Worm (Caenorhabditis elegans) whole organism, late embryonic: ENCODE measurements around the gene Y71H2AM.20.

Experiments used
- C38D4.7 ChIP-seq: fragments of 200-800 bp; sonication (Bioruptor generic); optimal IDR thresholded peaks from 2 replicates; lab custom pipeline; 2018; ENCODE audit warnings: mild to moderate bottlenecking, missing genetic modification characterization, moderate library complexity, missing compliant biosample characterization
- F13H6.1 ChIP-seq: sonication (generic microtip); optimal IDR thresholded peaks from 2 replicates; lab custom pipeline; 2016; ENCODE audit warnings: missing genetic modification characterization, missing compliant biosample characterization
- K02D7.2 ChIP-seq: sonication (generic microtip); optimal IDR thresholded peaks from 2 replicates; lab custom pipeline; 2017; ENCODE audit warnings: mild to moderate bottlenecking, missing genetic modification characterization, missing compliant biosample characterization
- K09A11.1 ChIP-seq: sonication (generic microtip); optimal IDR thresholded peaks from 2 replicates; lab custom pipeline; 2017; ENCODE audit warnings: antibody characterized with exemption, mild to moderate bottlenecking, missing genetic modification characterization, missing compliant biosample characterization; ENCODE audit not compliant: insufficient read depth
- T23F11.4 ChIP-seq: fragments of 200-800 bp; sonication (Bioruptor generic); optimal IDR thresholded peaks from 2 replicates; lab custom pipeline; 2018; ENCODE audit warnings: mild to moderate bottlenecking, missing genetic modification characterization, missing compliant biosample characterization
- Y22D7AL.16 ChIP-seq: sonication (generic microtip); optimal IDR thresholded peaks from 2 replicates; lab custom pipeline; 2016; ENCODE audit warnings: missing genetic modification characterization, missing compliant biosample characterization
- ahr-1 ChIP-seq: sonication (generic microtip); optimal IDR thresholded peaks from 2 replicates; lab custom pipeline; 2016; ENCODE audit warnings: missing genetic modification characterization, missing compliant biosample characterization
- ceh-18 ChIP-seq: sonication (generic microtip); optimal IDR thresholded peaks from 2 replicates; lab custom pipeline; 2016; ENCODE audit warnings: missing genetic modification characterization, missing compliant biosample characterization
- ceh-19 ChIP-seq: fragments of 200-800 bp; sonication (Bioruptor generic); optimal IDR thresholded peaks from 2 replicates; lab custom pipeline; 2018; ENCODE audit warnings: mild to moderate bottlenecking, missing genetic modification characterization, missing compliant biosample characterization
- ceh-30 ChIP-seq: fragments of 150-350 bp; optimal IDR thresholded peaks from 2 replicates; lab custom pipeline; 2014; ENCODE audit warnings: missing biosample characterization, missing genetic modification characterization
- ceh-31 ChIP-seq: sonication (generic microtip); optimal IDR thresholded peaks from 2 replicates; lab custom pipeline; 2016; ENCODE audit warnings: missing genetic modification characterization, missing compliant biosample characterization
- ceh-34 ChIP-seq: sonication (generic microtip); optimal IDR thresholded peaks from 2 replicates; lab custom pipeline; 2016; ENCODE audit warnings: mild to moderate bottlenecking, missing genetic modification characterization, missing compliant biosample characterization
- ceh-45 ChIP-seq: fragments of 200-800 bp; sonication (Bioruptor generic); IDR thresholded peaks from 2 replicates; pipeline ENCODE4 v1.3.6; 2022; ENCODE audit warnings: missing genetic modification reagents, missing genetic modification characterization, missing compliant biosample characterization
- ceh-48 ChIP-seq: sonication (generic microtip); optimal IDR thresholded peaks from 2 replicates; lab custom pipeline; 2016; ENCODE audit warnings: missing genetic modification characterization, inconsistent platforms, missing compliant biosample characterization
- ceh-6 ChIP-seq: fragments of 200-800 bp; sonication (Bioruptor generic); optimal IDR thresholded peaks from 2 replicates; lab custom pipeline; 2018; ENCODE audit warnings: mild to moderate bottlenecking, missing genetic modification characterization, missing compliant biosample characterization
- ceh-9 ChIP-seq: sonication (generic microtip); optimal IDR thresholded peaks from 2 replicates; lab custom pipeline; 2016; ENCODE audit warnings: mild to moderate bottlenecking, missing genetic modification characterization, inconsistent platforms, missing compliant biosample characterization
- che-1 ChIP-seq: sonication (generic microtip); optimal IDR thresholded peaks from 2 replicates; lab custom pipeline; 2016; ENCODE audit warnings: mild to moderate bottlenecking, missing genetic modification characterization, missing compliant biosample characterization
- dmd-4 ChIP-seq: sonication (generic microtip); optimal IDR thresholded peaks from 2 replicates; lab custom pipeline; 2016; ENCODE audit warnings: borderline replicate concordance, missing genetic modification characterization, missing compliant biosample characterization
- dve-1 ChIP-seq: sonication (generic microtip); optimal IDR thresholded peaks from 2 replicates; lab custom pipeline; 2017; ENCODE audit warnings: antibody characterized with exemption, mild to moderate bottlenecking, missing genetic modification characterization, missing compliant biosample characterization
- elt-2 ChIP-seq: sonication (generic microtip); optimal IDR thresholded peaks from 2 replicates; lab custom pipeline; 2016; ENCODE audit warnings: missing genetic modification reagents, missing genetic modification characterization, missing compliant biosample characterization
- elt-4 ChIP-seq: sonication (generic microtip); optimal IDR thresholded peaks from 2 replicates; lab custom pipeline; 2016; ENCODE audit warnings: missing genetic modification characterization, missing compliant biosample characterization
- ets-4 ChIP-seq: sonication (generic microtip); optimal IDR thresholded peaks from 2 replicates; lab custom pipeline; 2016; ENCODE audit warnings: missing genetic modification characterization, missing compliant biosample characterization
- eyg-1 ChIP-seq: sonication (generic microtip); optimal IDR thresholded peaks from 2 replicates; lab custom pipeline; 2016; ENCODE audit warnings: missing genotype, missing genetic modification characterization, missing compliant biosample characterization
- fax-1 ChIP-seq: sonication (generic microtip); optimal IDR thresholded peaks from 2 replicates; lab custom pipeline; 2016; ENCODE audit warnings: missing genotype, missing genetic modification characterization, missing compliant biosample characterization
- fkh-6 ChIP-seq: sonication (generic microtip); optimal IDR thresholded peaks from 2 replicates; lab custom pipeline; 2016; ENCODE audit warnings: missing genetic modification characterization, missing compliant biosample characterization
- gmeb-2 ChIP-seq: sonication (generic microtip); optimal IDR thresholded peaks from 2 replicates; lab custom pipeline; 2016; ENCODE audit warnings: missing genetic modification characterization, inconsistent platforms, missing compliant biosample characterization
- hlh-13 ChIP-seq: fragments of 200-800 bp; sonication (Bioruptor generic); optimal IDR thresholded peaks from 2 replicates; lab custom pipeline; 2018; ENCODE audit warnings: mild to moderate bottlenecking, missing genetic modification characterization, missing compliant biosample characterization
- hlh-15 ChIP-seq: sonication (generic microtip); optimal IDR thresholded peaks from 2 replicates; lab custom pipeline; 2016; ENCODE audit warnings: missing genetic modification characterization, missing compliant biosample characterization
- hlh-6 ChIP-seq: sonication (generic microtip); optimal IDR thresholded peaks from 2 replicates; lab custom pipeline; 2016; ENCODE audit warnings: missing genotype, missing genetic modification characterization, missing compliant biosample characterization
- hlh-8 ChIP-seq: sonication (generic microtip); optimal IDR thresholded peaks from 2 replicates; lab custom pipeline; 2016; ENCODE audit warnings: missing genotype, missing genetic modification characterization, missing compliant biosample characterization
- lim-6 ChIP-seq: sonication (generic microtip); optimal IDR thresholded peaks from 2 replicates; lab custom pipeline; 2016; ENCODE audit warnings: missing genetic modification characterization, missing compliant biosample characterization
- lin-11 ChIP-seq: fragments of 200-800 bp; sonication (Bioruptor generic); optimal IDR thresholded peaks from 2 replicates; lab custom pipeline; 2018; ENCODE audit warnings: mild to moderate bottlenecking, missing genetic modification characterization, missing compliant biosample characterization
- madf-2 ChIP-seq: sonication (generic microtip); optimal IDR thresholded peaks from 2 replicates; lab custom pipeline; 2017; ENCODE audit warnings: missing genetic modification characterization, missing compliant biosample characterization
- mec-3 ChIP-seq: sonication (generic microtip); optimal IDR thresholded peaks from 2 replicates; lab custom pipeline; 2016; ENCODE audit warnings: borderline replicate concordance, missing genetic modification characterization, missing compliant biosample characterization
- nfya-1 ChIP-seq: sonication (generic microtip); optimal IDR thresholded peaks from 2 replicates; lab custom pipeline; 2017; ENCODE audit warnings: missing genetic modification characterization, mild to moderate bottlenecking, missing compliant biosample characterization, antibody characterized with exemption, moderate library complexity
- nhr-232 ChIP-seq: sonication (generic microtip); optimal IDR thresholded peaks from 2 replicates; lab custom pipeline; 2016; ENCODE audit warnings: missing genetic modification characterization, missing compliant biosample characterization
- npax-4 ChIP-seq: sonication (generic microtip); optimal IDR thresholded peaks from 2 replicates; lab custom pipeline; 2016; ENCODE audit warnings: missing genetic modification characterization, missing compliant biosample characterization
- pag-3 ChIP-seq: sonication (generic microtip); optimal IDR thresholded peaks from 2 replicates; lab custom pipeline; 2016; ENCODE audit warnings: missing compliant biosample characterization, missing genetic modification characterization, borderline replicate concordance
- pat-9 ChIP-seq: fragments of 200-800 bp; sonication (Bioruptor generic); optimal IDR thresholded peaks from 2 replicates; lab custom pipeline; 2018; ENCODE audit warnings: mild to moderate bottlenecking, missing genetic modification characterization, moderate library complexity, missing compliant biosample characterization
- pha-2 ChIP-seq: sonication (generic microtip); optimal IDR thresholded peaks from 2 replicates; lab custom pipeline; 2017; ENCODE audit warnings: mild to moderate bottlenecking, missing genetic modification characterization, missing compliant biosample characterization
- pqm-1 ChIP-seq: sonication (generic microtip); optimal IDR thresholded peaks from 2 replicates; lab custom pipeline; 2016; ENCODE audit warnings: missing genetic modification characterization, missing compliant biosample characterization
- pros-1 ChIP-seq: fragments of 150-350 bp; optimal IDR thresholded peaks from 2 replicates; lab custom pipeline; 2014; ENCODE audit warnings: missing biosample characterization, missing genetic modification reagents, missing genetic modification characterization
- ref-2 ChIP-seq: sonication (generic microtip); optimal IDR thresholded peaks from 2 replicates; lab custom pipeline; 2016; ENCODE audit warnings: missing genetic modification characterization, missing compliant biosample characterization
- sox-2 ChIP-seq: fragments of 200-800 bp; sonication (Bioruptor generic); IDR thresholded peaks from 2 replicates; pipeline ENCODE4 v1.3.6; 2022; ENCODE audit warnings: missing genetic modification reagents, missing genetic modification characterization, missing compliant biosample characterization
- syd-9 ChIP-seq: sonication (generic microtip); optimal IDR thresholded peaks from 2 replicates; lab custom pipeline; 2016; ENCODE audit warnings: mild to moderate bottlenecking, missing genetic modification characterization, moderate library complexity, missing compliant biosample characterization
- tbx-2 ChIP-seq: sonication (generic microtip); optimal IDR thresholded peaks from 2 replicates; lab custom pipeline; 2016; ENCODE audit warnings: missing genetic modification characterization, missing compliant biosample characterization
- tbx-7 ChIP-seq: sonication (generic microtip); optimal IDR thresholded peaks from 2 replicates; lab custom pipeline; 2016; ENCODE audit warnings: missing genotype, missing genetic modification characterization, missing compliant biosample characterization
- ttx-3 ChIP-seq: sonication (generic microtip); optimal IDR thresholded peaks from 2 replicates; lab custom pipeline; 2016; ENCODE audit warnings: missing genetic modification reagents, missing genetic modification characterization, missing compliant biosample characterization
- unc-3 ChIP-seq, 2 experiments: fragments of 200-800 bp in 1 of 2; sonication (Bioruptor generic) in 1 of 2; sonication (generic microtip) in 1 of 2; conservative IDR thresholded peaks in 1 of 2; optimal IDR thresholded peaks in 1 of 2; 2 replicates each; pipeline versions ENCODE4 v1.3.6 to Lab custom; 2016 to 2022; ENCODE audit warnings: missing compliant biosample characterization in 2 of 2, missing genetic modification characterization in 2 of 2, missing genetic modification reagents in 1 of 2
- unc-42 ChIP-seq: sonication (generic microtip); optimal IDR thresholded peaks from 2 replicates; lab custom pipeline; 2016; ENCODE audit warnings: missing genotype, missing genetic modification characterization, missing compliant biosample characterization
- unc-55 ChIP-seq: sonication (generic microtip); optimal IDR thresholded peaks from 2 replicates; lab custom pipeline; 2017; ENCODE audit warnings: missing biosample characterization, missing genetic modification reagents, missing genetic modification characterization
- zip-5 ChIP-seq: sonication (generic microtip); optimal IDR thresholded peaks from 2 replicates; lab custom pipeline; 2016; ENCODE audit warnings: missing genetic modification characterization, missing compliant biosample characterization
- ztf-16 ChIP-seq: sonication (generic microtip); optimal IDR thresholded peaks from 2 replicates; lab custom pipeline; 2017; ENCODE audit warnings: missing genetic modification characterization, missing compliant biosample characterization

The Y71H2AM.20 gene

DNA sequence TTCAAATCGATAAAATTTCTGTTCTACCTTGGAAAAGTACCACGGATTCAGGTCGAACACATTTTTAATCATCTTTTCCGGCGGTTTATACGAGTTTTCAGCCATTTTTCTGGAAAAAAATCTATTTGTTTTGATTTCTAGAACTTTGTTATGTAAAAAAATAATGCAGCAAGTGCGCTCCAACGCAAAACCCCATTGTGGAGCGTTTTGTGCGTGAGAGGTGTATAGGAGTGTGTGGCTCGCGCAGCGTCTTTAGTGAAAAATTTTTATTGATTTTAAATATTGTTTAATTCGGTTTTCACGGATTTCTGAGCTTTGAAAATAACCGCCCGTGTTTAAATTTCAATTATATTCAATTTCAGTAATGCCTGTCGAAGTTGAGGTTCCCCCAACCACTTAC lies at the start of gene Y71H2AM.20:
Gene Y71H2AM.20 (minus strand): TSS at position 109 of the 400 bp plus-strand sequence.
- TF ChIP-seq elt-2, result peak; percentile 72
- TF ChIP-seq ets-4, result peak; percentile 79
- peak; percentile 40 for TF ChIP-seq tbx-7
- TF ChIP-seq hlh-15 (tag; lab: Kevin White, UChicago), result no peak
- peak; percentile 96 for TF ChIP-seq unc-42
- TF ChIP-seq ceh-45 (GFP tag; lab: Robert Waterston, UW), result no peak
- TF ChIP-seq ceh-9 (tag; lab: Kevin White, UChicago), result no peak
- TF ChIP-seq unc-55 (GFP tag; lab: Kevin White, UChicago), result peak; percentile 50
- no peak for TF ChIP-seq pag-3 (tag; lab: Kevin White, UChicago)
- no peak for TF ChIP-seq C38D4.7 (GFP tag; lab: Kevin White, UChicago)
- TF ChIP-seq syd-9 (tag; lab: Kevin White, UChicago), result peak; percentile 62
- TF ChIP-seq T23F11.4 (GFP tag; lab: Kevin White, UChicago), result no peak
- TF ChIP-seq tbx-2 (tag; lab: Kevin White, UChicago), result peak; percentile 88
- peak; percentile 69 for TF ChIP-seq dve-1 (tag; lab: Kevin White, UChicago)
- no peak for TF ChIP-seq hlh-6 (tag; lab: Kevin White, UChicago)
- no peak for TF ChIP-seq che-1 (tag; lab: Kevin White, UChicago)
- TF ChIP-seq ttx-3 (tag; lab: Kevin White, UChicago), result no peak
- TF ChIP-seq hlh-8 (tag; lab: Kevin White, UChicago), result no peak
- TF ChIP-seq ceh-18 (tag; lab: Kevin White, UChicago), result peak; percentile 95
- TF ChIP-seq pha-2 (tag; lab: Kevin White, UChicago), result no peak
- peak; percentile 39; the same call in 1 of the 2 replicates for TF ChIP-seq unc-3 (GFP tag; conservative IDR thresholded peaks at IDR 0.05; lab: Robert Waterston, UW)
- peak; percentile 53 for TF ChIP-seq unc-3 (tag; optimal IDR thresholded peaks at IDR 0.05; lab: Kevin White, UChicago)
- no peak for TF ChIP-seq mec-3
- no peak for TF ChIP-seq fkh-6 (tag; lab: Kevin White, UChicago)
- TF ChIP-seq lin-11 (tag; lab: Kevin White, UChicago), result no peak
- TF ChIP-seq sox-2 (GFP tag; lab: Robert Waterston, UW), result peak; percentile 66
- TF ChIP-seq ceh-34 (tag; lab: Kevin White, UChicago), result peak; percentile 90
- no peak for TF ChIP-seq gmeb-2 (tag; lab: Kevin White, UChicago)
- TF ChIP-seq ceh-30 (tag; lab: Kevin White, UChicago), result peak; percentile 76
- no peak for TF ChIP-seq K02D7.2 (tag; lab: Kevin White, UChicago)
- TF ChIP-seq npax-4, result no peak
- peak; percentile 17 for TF ChIP-seq fax-1 (tag; lab: Kevin White, UChicago)
- no peak for TF ChIP-seq hlh-13 (GFP tag; lab: Kevin White, UChicago)
- TF ChIP-seq ztf-16 (tag; lab: Kevin White, UChicago), result peak; percentile 75
- TF ChIP-seq Y22D7AL.16 (tag; lab: Kevin White, UChicago), result no peak
- no peak for TF ChIP-seq nhr-232 (tag; lab: Kevin White, UChicago)
- TF ChIP-seq ceh-6 (GFP tag; lab: Kevin White, UChicago), result peak; percentile 19
- no peak for TF ChIP-seq dmd-4
- TF ChIP-seq madf-2 (tag; lab: Kevin White, UChicago), result peak; percentile 53
- TF ChIP-seq elt-4, result no peak
- peak; percentile 73 for TF ChIP-seq K09A11.1 (tag; lab: Kevin White, UChicago)
- TF ChIP-seq ceh-19 (GFP tag; lab: Kevin White, UChicago), result no peak
- TF ChIP-seq ceh-48, result peak; percentile 93
- TF ChIP-seq nfya-1 (tag; lab: Kevin White, UChicago), result peak; percentile 95
- TF ChIP-seq pqm-1 (tag; lab: Kevin White, UChicago), result peak; percentile 19
- TF ChIP-seq pat-9 (tag; lab: Kevin White, UChicago), result peak; percentile 22
- peak; percentile 67 for TF ChIP-seq lim-6 (tag; lab: Kevin White, UChicago)
- TF ChIP-seq eyg-1, result no peak
- peak; percentile 17 for TF ChIP-seq pros-1 (tag; lab: Kevin White, UChicago)
- no peak for TF ChIP-seq zip-5 (tag; lab: Kevin White, UChicago)
- peak; percentile 13 for TF ChIP-seq F13H6.1 (tag; lab: Kevin White, UChicago)
- TF ChIP-seq ref-2 (tag; lab: Kevin White, UChicago), result peak; percentile 92
- peak; percentile 91 for TF ChIP-seq ceh-31 (tag; lab: Kevin White, UChicago)
- TF ChIP-seq ahr-1 (tag; lab: Kevin White, UChicago), result peak; percentile 8
